ENCODE assay signal across 2 fruit fly cellular contexts in genomic region chrX:14221995-14222394, dm6.
TF ChIP-seq lines count a peak whose summit lies in the region.

No protein-coding gene starts in this region.

- no peak for TF ChIP-seq CTCF in whole organism, embryonic (GFP tag; optimal IDR thresholded peaks at IDR 0.05; lab: Kevin White, UChicago)

TF ChIP-seq in whole organism, adult, 20 proteins besides CTCF, POLR2A, EP300 and RAD21:
- TF ChIP-seq tj (GFP tag; optimal IDR thresholded peaks at IDR 0.05; lab: Kevin White, UChicago) = peak; percentile 6
- TF ChIP-seq CG11617 (GFP tag; optimal IDR thresholded peaks at IDR 0.05; lab: Kevin White, UChicago) = no peak

TF ChIP-seq in whole organism, embryonic, 481 proteins besides CTCF, POLR2A, EP300 and RAD21:
- TF ChIP-seq chinmo (GFP tag; IDR thresholded peaks at IDR 0.05; lab: Robert Waterston, UW; ENCODE audit: partially characterized antibody) (0 out of 4 replicates have a peak, but pooled peaks have one; percentile 37), nerfin-1 (tag; optimal IDR thresholded peaks at IDR 0.05; lab: Kevin White, UChicago) (peak; percentile 77), crol (GFP tag; IDR thresholded peaks at IDR 0.05; lab: Robert Waterston, UW) (peak; percentile 94), Deaf1 (tag; optimal IDR thresholded peaks at IDR 0.05; lab: Kevin White, UChicago) (peak; percentile 91), CG17568 (GFP tag; optimal IDR thresholded peaks at IDR 0.05; lab: Kevin White, UChicago) (no peak), nom (GFP tag; optimal IDR thresholded peaks at IDR 0.05; lab: Kevin White, UChicago) (peak; percentile 38), ci (GFP tag; IDR thresholded peaks at IDR 0.05; lab: Robert Waterston, UW) (0 out of 3 replicates have a peak, but pooled peaks have one; percentile 25), Camta (GFP tag; optimal IDR thresholded peaks at IDR 0.05; lab: Kevin White, UChicago) (no peak)
